Worm (Caenorhabditis elegans) whole organism, early embryonic: ENCODE data around the gene str-185.

Experiments used
- F13C5.2 ChIP-seq: sonication (generic microtip); optimal IDR thresholded peaks from 2 replicates; lab custom pipeline; 2017; ENCODE audit warnings: mild to moderate bottlenecking, missing genetic modification characterization, inconsistent platforms, missing compliant biosample characterization
- ama-1 ChIP-seq: fragments of 150-350 bp; optimal IDR thresholded peaks from 2 replicates; lab custom pipeline; 2014
- ceh-13 ChIP-seq: fragments of 200-800 bp; sonication (Bioruptor generic); optimal IDR thresholded peaks from 2 replicates; lab custom pipeline; 2018; ENCODE audit warnings: mild to moderate bottlenecking, missing genetic modification characterization, missing compliant biosample characterization
- ceh-36 ChIP-seq: sonication (generic microtip); optimal IDR thresholded peaks from 2 replicates; lab custom pipeline; 2016; ENCODE audit warnings: missing genetic modification characterization, inconsistent platforms, missing compliant biosample characterization
- hmbx-1 ChIP-seq: sonication (generic microtip); optimal IDR thresholded peaks from 2 replicates; lab custom pipeline; 2016; ENCODE audit warnings: mild to moderate bottlenecking, missing genetic modification characterization, missing compliant biosample characterization
- hmg-4 ChIP-seq: fragments of 200-800 bp; sonication (Bioruptor generic); optimal IDR thresholded peaks from 2 replicates; lab custom pipeline; 2018; ENCODE audit warnings: mild to moderate bottlenecking, missing genetic modification characterization, missing compliant biosample characterization
- pes-1 ChIP-seq: fragments of 200-800 bp; sonication (Bioruptor generic); IDR thresholded peaks from 2 replicates; pipeline ENCODE4 v1.3.6; 2022; ENCODE audit warnings: missing genetic modification reagents, missing genetic modification characterization, missing compliant biosample characterization
- scrt-1 ChIP-seq: fragments of 200-800 bp; sonication (Bioruptor generic); IDR thresholded peaks from 2 replicates; pipeline ENCODE4 v1.3.6; 2022; ENCODE audit warnings: missing genetic modification characterization, missing compliant biosample characterization
- sea-1 ChIP-seq: fragments of 200-800 bp; sonication (Bioruptor generic); conservative IDR thresholded peaks from 2 replicates; pipeline ENCODE4 v1.3.6; 2022; ENCODE audit warnings: missing genetic modification characterization, missing compliant biosample characterization
- tbx-11 ChIP-seq: fragments of 200-800 bp; sonication (Bioruptor generic); IDR thresholded peaks from 2 replicates; pipeline ENCODE4 v1.3.6; 2022; ENCODE audit warnings: missing genetic modification characterization, missing compliant biosample characterization
- tbx-37 ChIP-seq: fragments of 200-800 bp; sonication (Bioruptor generic); conservative IDR thresholded peaks from 2 replicates; pipeline ENCODE4 v1.3.6; 2022; ENCODE audit warnings: missing genetic modification reagents, missing genetic modification characterization, missing compliant biosample characterization
- tra-4 ChIP-seq: sonication (generic microtip); optimal IDR thresholded peaks from 2 replicates; lab custom pipeline; 2017; ENCODE audit warnings: missing genetic modification characterization, missing compliant biosample characterization

ce11 chrIV:4411311-4411947 is 18.4 kb downstream of the str-185 start:
- TF ChIP-seq ama-1 (lab: Kevin White, UChicago) (no peak), F13C5.2 (no peak), sea-1 (GFP tag; lab: Robert Waterston, UW) (no peak), tra-4 (tag; lab: Kevin White, UChicago) (no peak), tbx-37 (no peak), hmg-4 (no peak), ceh-13 (GFP tag; lab: Kevin White, UChicago) (no peak), tbx-11 (no peak), ceh-36 (tag; lab: Kevin White, UChicago) (no peak), hmbx-1 (tag; lab: Kevin White, UChicago) (no peak), scrt-1 (GFP tag; lab: Robert Waterston, UW) (no peak), pes-1 (GFP tag; lab: Robert Waterston, UW) (no peak)
